Worm (Caenorhabditis elegans): Measurements from ENCODE around the gene T09F5.10.

ce11 chrV:15143798-15144197 is 36.1 kb upstream of the T09F5.10 start, which contains the start of gene K08F9.4:
- TF ChIP-seq lin-35 (GFP tag; optimal IDR thresholded peaks at IDR 0.05) (peak; percentile 75 to 85), nhr-20 (tag; optimal IDR thresholded peaks at IDR 0.05) (peak; percentile 68), blmp-1 (tag; optimal IDR thresholded peaks at IDR 0.05) (peak; percentile 100), fkh-10 (GFP tag; optimal IDR thresholded peaks at IDR 0.05) (no peak)
